Fruit fly (Drosophila melanogaster): Measurements from ENCODE around the gene CG46459.

Gene CG46459

dm6 chr3R:10704975-10705374, 8.5 kb downstream of the CG46459 start, which contains the start of gene CG31391:
Gene CG31391, minus strand, starts transcription at chr3R:10705075.
- TF ChIP-seq Pif1A (GFP tag; optimal IDR thresholded peaks at IDR 0.05) (no peak), CG14655 (GFP tag; optimal IDR thresholded peaks at IDR 0.05) (no peak), CG10348 (GFP tag; IDR thresholded peaks at IDR 0.05) (no peak), CG13204 (GFP tag; optimal IDR thresholded peaks at IDR 0.05) (no peak), CG34367 (tag; optimal IDR thresholded peaks at IDR 0.05) (no peak), CG9948 (tag; optimal IDR thresholded peaks at IDR 0.05) (no peak), Snoo (tag; optimal IDR thresholded peaks at IDR 0.05) (no peak), CG8159 (tag; optimal IDR thresholded peaks at IDR 0.05) (no peak), CG8301 (tag; optimal IDR thresholded peaks at IDR 0.05) (no peak), CG17806 (tag; optimal IDR thresholded peaks at IDR 0.05) (no peak), CG12605 (GFP tag; IDR thresholded peaks at IDR 0.05) (no peak), CG32121 (GFP tag; IDR thresholded peaks at IDR 0.05) (no peak), CG4496 (GFP tag; IDR thresholded peaks at IDR 0.05) (no peak), gl (tag; optimal IDR thresholded peaks at IDR 0.05) (no peak), Pif1B (GFP tag; optimal IDR thresholded peaks at IDR 0.05) (no peak)

- TF ChIP-seq fd96Ca (GFP tag; IDR thresholded peaks at IDR 0.05) (no peak), Pif1A (GFP tag; optimal IDR thresholded peaks at IDR 0.05) (no peak), CG32121 (GFP tag; IDR thresholded peaks at IDR 0.05) (no peak), CG8301 (tag; optimal IDR thresholded peaks at IDR 0.05) (no peak), CG10348 (GFP tag; IDR thresholded peaks at IDR 0.05) (no peak), EcR (GFP tag; optimal IDR thresholded peaks at IDR 0.05) (no peak), CG9948 (tag; optimal IDR thresholded peaks at IDR 0.05) (no peak), CG14655 (GFP tag; optimal IDR thresholded peaks at IDR 0.05) (no peak), CG34367 (tag; optimal IDR thresholded peaks at IDR 0.05) (no peak), CG4496 (GFP tag; IDR thresholded peaks at IDR 0.05) (no peak), CG17806 (tag; optimal IDR thresholded peaks at IDR 0.05) (no peak), D1 (tag; optimal IDR thresholded peaks at IDR 0.05) (no peak), CG15710 (tag; optimal IDR thresholded peaks at IDR 0.05) (no peak), rn (GFP tag; IDR thresholded peaks at IDR 0.05) (no peak), CG8159 (tag; optimal IDR thresholded peaks at IDR 0.05) (no peak), Snoo (tag; optimal IDR thresholded peaks at IDR 0.05) (no peak), CG12605 (GFP tag; IDR thresholded peaks at IDR 0.05) (no peak)
Observed at dm6 chr3R:10706763-10707162, 10.3 kb downstream of the CG46459 start, which contains the start of the genes CG31467 and CG14684. Gene CG31467, minus strand, starts transcription at chr3R:10706863. Gene CG14684, plus strand, starts transcription at chr3R:10706974.

- TF ChIP-seq rn (GFP tag; IDR thresholded peaks at IDR 0.05) (no peak), CG32121 (GFP tag; IDR thresholded peaks at IDR 0.05) (no peak), Pif1A (GFP tag; optimal IDR thresholded peaks at IDR 0.05) (no peak), D1 (tag; optimal IDR thresholded peaks at IDR 0.05) (no peak), EcR (GFP tag; optimal IDR thresholded peaks at IDR 0.05) (no peak)
Observed at dm6 chr3R:10708169-10708568, 11.7 kb downstream of the CG46459 start, which contains the start of gene CG31278. Gene CG31278, minus strand, starts transcription at chr3R:10708340.

dm6 chr3R:10709264-10709663, 12.8 kb downstream of the CG46459 start, which contains the start of gene CG31373:
Gene CG31373, minus strand, starts transcription at chr3R:10709364.
- TF ChIP-seq Pif1B (GFP tag; optimal IDR thresholded peaks at IDR 0.05): no peak
- TF ChIP-seq gl (tag; optimal IDR thresholded peaks at IDR 0.05): no peak
- TF ChIP-seq CG13204 (GFP tag; optimal IDR thresholded peaks at IDR 0.05): no peak
- TF ChIP-seq CG8159 (tag; optimal IDR thresholded peaks at IDR 0.05): no peak
- TF ChIP-seq EcR (GFP tag; optimal IDR thresholded peaks at IDR 0.05): no peak
- no peak for TF ChIP-seq CG17806 (tag; optimal IDR thresholded peaks at IDR 0.05)
- TF ChIP-seq CG15710 (tag; optimal IDR thresholded peaks at IDR 0.05): no peak
- TF ChIP-seq CG12605 (GFP tag; IDR thresholded peaks at IDR 0.05): no peak
- no peak for TF ChIP-seq CG8301 (tag; optimal IDR thresholded peaks at IDR 0.05)

dm6 chr3R:10711148-10711547, 14.7 kb downstream of the CG46459 start, which contains the start of gene CG14689:
Gene CG14689, minus strand, starts transcription at chr3R:10711248.
- TF ChIP-seq rn (GFP tag; IDR thresholded peaks at IDR 0.05) (no peak), CG14655 (GFP tag; optimal IDR thresholded peaks at IDR 0.05) (no peak), Pif1A (GFP tag; optimal IDR thresholded peaks at IDR 0.05) (no peak), CG32121 (GFP tag; IDR thresholded peaks at IDR 0.05) (no peak), CG15710 (tag; optimal IDR thresholded peaks at IDR 0.05) (no peak), Snoo (tag; optimal IDR thresholded peaks at IDR 0.05) (no peak), CG17806 (tag; optimal IDR thresholded peaks at IDR 0.05) (no peak)

dm6 chr3R:10714498-10714897, 18.1 kb downstream of the CG46459 start, which contains the start of gene CG4073:
Gene CG4073, plus strand, starts transcription at chr3R:10714798.
- TF ChIP-seq CG17806 (tag; optimal IDR thresholded peaks at IDR 0.05) (no peak), CG8301 (tag; optimal IDR thresholded peaks at IDR 0.05) (no peak), CG13204 (GFP tag; optimal IDR thresholded peaks at IDR 0.05) (no peak), CG15710 (tag; optimal IDR thresholded peaks at IDR 0.05) (no peak), CG4496 (GFP tag; IDR thresholded peaks at IDR 0.05) (no peak)

- TF ChIP-seq CG8301 (tag; optimal IDR thresholded peaks at IDR 0.05) (no peak), Pif1A (GFP tag; optimal IDR thresholded peaks at IDR 0.05) (no peak), Snoo (tag; optimal IDR thresholded peaks at IDR 0.05) (no peak), CG12605 (GFP tag; IDR thresholded peaks at IDR 0.05) (no peak), CG9948 (tag; optimal IDR thresholded peaks at IDR 0.05) (no peak), Pif1B (GFP tag; optimal IDR thresholded peaks at IDR 0.05) (no peak), CG34367 (tag; optimal IDR thresholded peaks at IDR 0.05) (no peak)
Observed at dm6 chr3R:10726714-10727113, 30.3 kb downstream of the CG46459 start.

Data from whole organism, pupa.